Fruit fly (Drosophila melanogaster) whole organism, embryonic: ENCODE data around the gene dbr.
A peak's percentile ranks its signal among the peaks of the same experiment; 100 is the strongest.

Source experiments
- ATbp ChIP-seq: fragments of 200-800 bp; sonication (Bioruptor generic); optimal IDR thresholded peaks from 2 replicates; lab custom pipeline; 2017; ENCODE audit warnings: missing biosample characterization, mild to moderate bottlenecking, missing genetic modification characterization, missing genetic modification reagents
- Aef1 ChIP-seq: fragments of 200-800 bp; sonication (Bioruptor generic); IDR thresholded peaks from 3 replicates; pipeline ENCODE4 v1.3.6; 2022; ENCODE audit warnings: missing biosample characterization, missing genetic modification characterization
- CG10267 ChIP-seq: fragments of 200-800 bp; sonication (Bioruptor generic); optimal IDR thresholded peaks from 2 replicates; lab custom pipeline; 2018; ENCODE audit warnings: missing biosample characterization, mild to moderate bottlenecking, missing genetic modification characterization, moderate library complexity
- CG10321 ChIP-seq: fragments of 200-800 bp; sonication (Bioruptor generic); IDR thresholded peaks from 2 replicates; pipeline ENCODE4 v1.3.6; 2022; ENCODE audit warnings: missing biosample characterization, missing genetic modification characterization
- CG10431 ChIP-seq: fragments of 200-800 bp; sonication (Bioruptor generic); optimal IDR thresholded peaks from 3 replicates; lab custom pipeline; 2018; ENCODE audit warnings: missing biosample characterization, mild to moderate bottlenecking, missing genetic modification characterization
- CG10565 ChIP-seq: fragments of 200-800 bp; sonication (Bioruptor generic); optimal IDR thresholded peaks from 3 replicates; lab custom pipeline; 2016; ENCODE audit warnings: missing biosample characterization, mild to moderate bottlenecking, missing genetic modification characterization
- CG12219 ChIP-seq: fragments of 200-800 bp; sonication (Bioruptor generic); optimal IDR thresholded peaks from 3 replicates; lab custom pipeline; 2018; ENCODE audit warnings: missing biosample characterization, mild to moderate bottlenecking, missing genetic modification characterization
- CG12769 ChIP-seq: fragments of 200-800 bp; sonication (Bioruptor generic); optimal IDR thresholded peaks from 2 replicates; lab custom pipeline; 2019; ENCODE audit warnings: missing biosample characterization, mild to moderate bottlenecking, missing genetic modification characterization, moderate library complexity
- CG12942 ChIP-seq: fragments of 200-800 bp; sonication (Bioruptor generic); optimal IDR thresholded peaks from 3 replicates; lab custom pipeline; 2016; ENCODE audit warnings: missing biosample characterization, missing genetic modification characterization
- CG13287 ChIP-seq: fragments of 200-800 bp; sonication (Bioruptor generic); IDR thresholded peaks from 2 replicates; pipeline ENCODE4 v1.3.6; 2022; ENCODE audit warnings: missing biosample characterization, missing genetic modification characterization; ENCODE audit not compliant: partially characterized antibody
- CG13424 ChIP-seq: fragments of 200-800 bp; sonication (Bioruptor generic); optimal IDR thresholded peaks from 2 replicates; lab custom pipeline; 2019; ENCODE audit warnings: missing biosample characterization, mild to moderate bottlenecking, missing genetic modification characterization, moderate library complexity
- CG1529 ChIP-seq: fragments of 200-800 bp; sonication (Bioruptor generic); optimal IDR thresholded peaks from 3 replicates; lab custom pipeline; 2018; ENCODE audit warnings: missing biosample characterization, missing genetic modification characterization
- CG18476 ChIP-seq: fragments of 200-800 bp; sonication (Bioruptor generic); optimal IDR thresholded peaks from 2 replicates; lab custom pipeline; 2016; ENCODE audit warnings: missing biosample characterization, mild to moderate bottlenecking, missing genetic modification characterization
- CG18599 ChIP-seq: fragments of 200-800 bp; sonication (Bioruptor generic); optimal IDR thresholded peaks from 3 replicates; lab custom pipeline; 2017; ENCODE audit warnings: missing biosample characterization, missing genetic modification characterization, mild to moderate bottlenecking, moderate library complexity, missing genetic modification reagents
- CG2712 ChIP-seq: fragments of 200-800 bp; optimal IDR thresholded peaks from 3 replicates; lab custom pipeline; 2019; ENCODE audit warnings: missing biosample characterization, mild to moderate bottlenecking, missing genetic modification characterization, moderate library complexity
- CG2875 ChIP-seq: fragments of 200-800 bp; sonication (Bioruptor generic); optimal IDR thresholded peaks from 2 replicates; lab custom pipeline; 2017; ENCODE audit warnings: missing biosample characterization, mild to moderate bottlenecking, missing genetic modification characterization, missing genetic modification reagents
- CG31224 ChIP-seq: fragments of 200-800 bp; sonication (Bioruptor generic); IDR thresholded peaks from 2 replicates; pipeline ENCODE4 v1.3.6; 2022; ENCODE audit warnings: missing biosample characterization, missing genetic modification characterization
- CG32767 ChIP-seq: fragments of 200-800 bp; sonication (Bioruptor generic); IDR thresholded peaks from 2 replicates; pipeline ENCODE4 v1.3.6; 2022; ENCODE audit warnings: missing biosample characterization, missing genetic modification characterization
- CG3726 ChIP-seq: fragments of 200-800 bp; sonication (Bioruptor generic); IDR thresholded peaks from 3 replicates; pipeline ENCODE4, ENCODE4 v1.3.6; 2022; ENCODE audit warnings: missing biosample characterization, missing genetic modification characterization
- CG43689 ChIP-seq: fragments of 200-800 bp; sonication (Bioruptor generic); IDR thresholded peaks from 2 replicates; pipeline ENCODE4 v1.3.6; 2022; ENCODE audit warnings: missing biosample characterization, missing genetic modification characterization
- CG4820 ChIP-seq: fragments of 200-800 bp; sonication (Bioruptor generic); optimal IDR thresholded peaks from 3 replicates; lab custom pipeline; 2016; ENCODE audit warnings: missing biosample characterization, missing genetic modification characterization
- CG5245 ChIP-seq: fragments of 200-800 bp; sonication (Bioruptor generic); optimal IDR thresholded peaks from 3 replicates; lab custom pipeline; 2016; ENCODE audit warnings: missing biosample characterization, missing genetic modification characterization
- CG6175 ChIP-seq: fragments of 200-800 bp; sonication (Bioruptor generic); IDR thresholded peaks from 3 replicates; pipeline ENCODE4 v1.3.6; 2022; ENCODE audit warnings: missing biosample characterization, missing genetic modification characterization
- CG7745 ChIP-seq: fragments of 200-800 bp; sonication (Bioruptor generic); optimal IDR thresholded peaks from 2 replicates; lab custom pipeline; 2018; ENCODE audit warnings: missing biosample characterization, mild to moderate bottlenecking, missing genetic modification characterization, moderate library complexity
- CG7987 ChIP-seq: fragments of 200-800 bp; sonication (Bioruptor generic); optimal IDR thresholded peaks from 2 replicates; lab custom pipeline; 2018; ENCODE audit warnings: missing biosample characterization, mild to moderate bottlenecking, missing genetic modification characterization, moderate library complexity
- HHEX ChIP-seq: fragments of 200-800 bp; sonication (Bioruptor generic); optimal IDR thresholded peaks from 3 replicates; lab custom pipeline; 2017; ENCODE audit warnings: missing biosample characterization, mild to moderate bottlenecking, missing genetic modification characterization, missing genetic modification reagents
- HmgZ ChIP-seq: fragments of 200-800 bp; sonication (Bioruptor generic); optimal IDR thresholded peaks from 2 replicates; lab custom pipeline; 2018; ENCODE audit warnings: missing biosample characterization, mild to moderate bottlenecking, missing genetic modification characterization
- Mes4 ChIP-seq: fragments of 200-800 bp; sonication (Bioruptor generic); optimal IDR thresholded peaks from 2 replicates; lab custom pipeline; 2016; ENCODE audit warnings: missing biosample characterization, missing genetic modification characterization
- NC2β ChIP-seq: fragments of 200-800 bp; sonication (Bioruptor generic); optimal IDR thresholded peaks from 2 replicates; lab custom pipeline; 2016; ENCODE audit warnings: missing biosample characterization, missing genetic modification characterization
- Rfx ChIP-seq: fragments of 200-800 bp; sonication (Bioruptor generic); IDR thresholded peaks from 2 replicates; pipeline ENCODE4 v1.3.6; 2022; ENCODE audit warnings: missing biosample characterization, missing genetic modification characterization
- Sry-β ChIP-seq: fragments of 200-800 bp; sonication (Bioruptor generic); optimal IDR thresholded peaks from 2 replicates; lab custom pipeline; 2018; ENCODE audit warnings: missing biosample characterization, mild to moderate bottlenecking, missing genetic modification characterization, moderate library complexity
- Xrp1 ChIP-seq: fragments of 200-800 bp; sonication (Bioruptor generic); IDR thresholded peaks from 2 replicates; pipeline ENCODE4 v1.3.6; 2022; ENCODE audit warnings: missing biosample characterization, missing genetic modification characterization
- bcd ChIP-seq: fragments of 200-800 bp; sonication (Bioruptor generic); optimal IDR thresholded peaks from 2 replicates; lab custom pipeline; 2017; ENCODE audit warnings: missing biosample characterization, mild to moderate bottlenecking, missing genetic modification characterization
- caup ChIP-seq: fragments of 200-800 bp; sonication (Bioruptor generic); optimal IDR thresholded peaks from 3 replicates; lab custom pipeline; 2017; ENCODE audit warnings: missing biosample characterization, mild to moderate bottlenecking, missing genetic modification characterization, moderate library complexity; ENCODE audit not compliant: severe bottlenecking
- chm ChIP-seq: fragments of 200-800 bp; sonication (Bioruptor generic); IDR thresholded peaks from 2 replicates; pipeline ENCODE4 v1.3.6; 2022; ENCODE audit warnings: missing biosample characterization, missing genetic modification characterization
- emc ChIP-seq: fragments of 200-800 bp; sonication (Bioruptor generic); optimal IDR thresholded peaks from 2 replicates; lab custom pipeline; 2016; ENCODE audit warnings: missing biosample characterization, missing genetic modification characterization
- fd3F ChIP-seq: fragments of 200-800 bp; sonication (Bioruptor generic); optimal IDR thresholded peaks from 2 replicates; lab custom pipeline; 2018; ENCODE audit warnings: missing biosample characterization, mild to moderate bottlenecking, missing genetic modification characterization, moderate library complexity
- ftz-f1 ChIP-seq: fragments of 200-800 bp; sonication (Bioruptor generic); optimal IDR thresholded peaks from 2 replicates; lab custom pipeline; 2016; ENCODE audit warnings: missing biosample characterization, missing genetic modification characterization
- fu2 ChIP-seq: fragments of 200-800 bp; sonication (Bioruptor generic); optimal IDR thresholded peaks from 2 replicates; lab custom pipeline; 2016; ENCODE audit warnings: missing biosample characterization, missing genetic modification characterization
- gce ChIP-seq: fragments of 200-800 bp; sonication (Bioruptor generic); IDR thresholded peaks from 3 replicates; pipeline ENCODE4 v1.3.6; 2022; ENCODE audit warnings: missing biosample characterization, missing genetic modification characterization
- kah ChIP-seq: fragments of 200-800 bp; sonication (Bioruptor generic); optimal IDR thresholded peaks from 2 replicates; lab custom pipeline; 2018; ENCODE audit warnings: missing biosample characterization, mild to moderate bottlenecking, missing genetic modification characterization
- lilli ChIP-seq: fragments of 200-800 bp; sonication (Bioruptor generic); optimal IDR thresholded peaks from 3 replicates; lab custom pipeline; 2016; ENCODE audit warnings: missing biosample characterization, missing genetic modification characterization
- lmd ChIP-seq: fragments of 200-800 bp; sonication (Bioruptor generic); IDR thresholded peaks from 2 replicates; pipeline ENCODE4 v1.3.6; 2022; ENCODE audit warnings: missing biosample characterization, missing genetic modification characterization
- pzg ChIP-seq: fragments of 200-800 bp; sonication (Bioruptor generic); optimal IDR thresholded peaks from 3 replicates; lab custom pipeline; 2018; ENCODE audit warnings: missing biosample characterization, mild to moderate bottlenecking, missing genetic modification characterization, moderate library complexity
- run ChIP-seq: fragments of 200-800 bp; sonication (Bioruptor generic); optimal IDR thresholded peaks from 3 replicates; lab custom pipeline; 2018; ENCODE audit warnings: missing biosample characterization, mild to moderate bottlenecking, missing genetic modification characterization
- so ChIP-seq: fragments of 200-800 bp; sonication (Bioruptor generic); IDR thresholded peaks from 3 replicates; pipeline ENCODE4 v1.3.6; 2022; ENCODE audit warnings: missing biosample characterization, missing genetic modification characterization
- tio ChIP-seq: fragments of 200-800 bp; sonication (Bioruptor generic); optimal IDR thresholded peaks from 2 replicates; lab custom pipeline; 2017; ENCODE audit warnings: missing biosample characterization, missing genetic modification characterization, inconsistent platforms
- tna ChIP-seq: fragments of 200-800 bp; sonication (Bioruptor generic); IDR thresholded peaks from 2 replicates; pipeline ENCODE4 v1.3.6; 2022; ENCODE audit warnings: missing biosample characterization, missing genetic modification characterization; ENCODE audit not compliant: partially characterized antibody
- toy ChIP-seq: fragments of 200-800 bp; sonication (Bioruptor generic); IDR thresholded peaks from 2 replicates; pipeline ENCODE4 v1.3.6; 2022; ENCODE audit warnings: missing biosample characterization, missing genetic modification characterization
- trh ChIP-seq: fragments of 200-800 bp; sonication (Bioruptor generic); optimal IDR thresholded peaks from 2 replicates; lab custom pipeline; 2016; ENCODE audit warnings: missing biosample characterization, missing genetic modification characterization
- wor ChIP-seq: fragments of 200-800 bp; sonication (Bioruptor generic); IDR thresholded peaks from 2 replicates; pipeline ENCODE4 v1.3.6; 2022; ENCODE audit warnings: missing biosample characterization, missing genetic modification characterization

dbr gene

dm6 chr2L:117750-118149 lies 51.5 kb downstream of the dbr start (continued):
- no peak for TF ChIP-seq CG31224
- no peak for TF ChIP-seq Aef1
- TF ChIP-seq CG10565: no peak
- peak; percentile 69 for TF ChIP-seq CG18599 (GFP tag; lab: Kevin White, UChicago)
- TF ChIP-seq ATbp: peak; percentile 74
- TF ChIP-seq CG7745 (tag; lab: Kevin White, UChicago): no peak
- peak; percentile 54; the same call in 1 of the 2 replicates for TF ChIP-seq chm (GFP tag; lab: Robert Waterston, UW)
- peak; percentile 14 for TF ChIP-seq HmgZ (tag; lab: Kevin White, UChicago)
- no peak for TF ChIP-seq pzg (GFP tag; lab: Kevin White, UChicago)
- no peak for TF ChIP-seq Sry-β (GFP tag; lab: Kevin White, UChicago)
- TF ChIP-seq lmd (GFP tag; lab: Robert Waterston, UW): no peak
- TF ChIP-seq ftz-f1 (GFP tag; lab: Kevin White, UChicago): no peak
- TF ChIP-seq CG7987: peak; percentile 53
- TF ChIP-seq fu2: no peak
- TF ChIP-seq CG1529: no peak
- no peak for TF ChIP-seq CG10321 (GFP tag; lab: Robert Waterston, UW)
- TF ChIP-seq CG12769 (tag; lab: Kevin White, UChicago): peak; percentile 28
- 0 out of 2 replicates have a peak, but pooled peaks have one; percentile 29 for TF ChIP-seq CG32767 (GFP tag; lab: Robert Waterston, UW)
- no peak for TF ChIP-seq CG18476 (GFP tag; lab: Kevin White, UChicago)
- TF ChIP-seq Mes4 (GFP tag; lab: Kevin White, UChicago): no peak
- TF ChIP-seq CG13424 (tag; lab: Kevin White, UChicago): no peak
- no peak for TF ChIP-seq wor
- no peak for TF ChIP-seq toy
- no peak for TF ChIP-seq CG5245 (GFP tag; lab: Kevin White, UChicago)
- no peak for TF ChIP-seq kah (GFP tag; lab: Kevin White, UChicago)
- TF ChIP-seq trh (GFP tag; lab: Kevin White, UChicago): no peak
- no peak for TF ChIP-seq CG13287
- TF ChIP-seq CG2875 (GFP tag; lab: Kevin White, UChicago): peak; percentile 56
- no peak for TF ChIP-seq Xrp1
- no peak for TF ChIP-seq CG10267 (tag; lab: Kevin White, UChicago)
- no peak for TF ChIP-seq CG6175 (GFP tag; lab: Robert Waterston, UW)
- TF ChIP-seq bcd: no peak
- no peak for TF ChIP-seq CG10431 (GFP tag; lab: Kevin White, UChicago)
- TF ChIP-seq tio (GFP tag; lab: Kevin White, UChicago): no peak
- peak; percentile 31 for TF ChIP-seq caup (GFP tag; lab: Kevin White, UChicago)
- peak; percentile 26 for TF ChIP-seq fd3F (GFP tag; lab: Kevin White, UChicago)
- TF ChIP-seq run (tag; lab: Kevin White, UChicago): no peak
- TF ChIP-seq emc: no peak
- TF ChIP-seq lilli (GFP tag; lab: Kevin White, UChicago): no peak
- TF ChIP-seq NC2β (GFP tag; lab: Kevin White, UChicago): no peak
- no peak for TF ChIP-seq CG3726 (GFP tag; lab: Robert Waterston, UW)
- TF ChIP-seq CG12219 (GFP tag; lab: Kevin White, UChicago): no peak
- no peak for TF ChIP-seq CG43689 (GFP tag; lab: Robert Waterston, UW)
- TF ChIP-seq CG2712 (tag; lab: Kevin White, UChicago): no peak
- TF ChIP-seq CG4820 (GFP tag; lab: Kevin White, UChicago): no peak
- peak; percentile 40; the same call in 1 of the 2 replicates for TF ChIP-seq Rfx
- no peak for TF ChIP-seq CG12942 (GFP tag; lab: Kevin White, UChicago)
- peak; percentile 45; the same call in 1 of the 3 replicates for TF ChIP-seq so (GFP tag; lab: Robert Waterston, UW)
- TF ChIP-seq HHEX (GFP tag; lab: Kevin White, UChicago): peak; percentile 61
- TF ChIP-seq tna (GFP tag; lab: Robert Waterston, UW): no peak
- TF ChIP-seq gce (GFP tag; lab: Robert Waterston, UW): no peak; the same call in 2 of the 3 replicates
